Worm (Caenorhabditis elegans): ENCODE data around the gene F35F10.1.

ce11 chrV:3295368-3295767 lies 20.7 kb upstream of the F35F10.1 start:
- TF ChIP-seq ama-1 (optimal IDR thresholded peaks at IDR 0.05) (no peak), pes-1 (GFP tag; IDR thresholded peaks at IDR 0.05) (no peak), flt-1 (GFP tag; IDR thresholded peaks at IDR 0.05) (no peak), ceh-36 (tag; optimal IDR thresholded peaks at IDR 0.05) (no peak)

Data from whole organism, early embryonic.